Worm (Caenorhabditis elegans) whole organism, dauer: ENCODE data around the gene rip-1.
"Not testable (repeated sequence)": the region's sequence is repeated elsewhere in the genome, so short reads cannot be mapped to it uniquely, and the experiment has no call there.

Experiments
- unc-62 ChIP-seq: sonication (generic microtip); optimal IDR thresholded peaks from 2 replicates; lab custom pipeline; 2017; ENCODE audit warnings: missing biosample characterization, missing genetic modification reagents, missing genetic modification characterization

rip-1 gene

ce11 chrIII:10261256-10261655 is 2.7 kb upstream of the rip-1 start:
- no peak for TF ChIP-seq unc-62 (GFP tag; lab: Kevin White, UChicago)

ce11 chrIII:10254583-10254982 is 4.0 kb downstream of the rip-1 start, which contains the start of gene R01H10.4:
Gene R01H10.4, plus strand, starts transcription at chrIII:10254818.
- no peak for TF ChIP-seq unc-62 (GFP tag; lab: Kevin White, UChicago)

ce11 chrIII:10253334-10253733 is 5.2 kb downstream of the rip-1 start:
- TF ChIP-seq unc-62 (GFP tag; lab: Kevin White, UChicago): no peak

- TF ChIP-seq unc-62 (GFP tag; lab: Kevin White, UChicago): no peak
Measured at ce11 chrIII:10251114-10251513, 7.4 kb downstream of the rip-1 start.

ce11 chrIII:10248441-10249137 is 10.0 kb downstream of the rip-1 start, which contains the start of the genes div-1 and cor-1:
Gene div-1, minus strand, starts transcription at chrIII:10248559.
Gene cor-1, plus strand, starts transcription at chrIII:10249111.
- no peak for TF ChIP-seq unc-62 (GFP tag; lab: Kevin White, UChicago)

- no peak for TF ChIP-seq unc-62 (GFP tag; lab: Kevin White, UChicago)
Measured at ce11 chrIII:10244013-10244412, 14.5 kb downstream of the rip-1 start.

ce11 chrIII:10241332-10241829 is 17.2 kb downstream of the rip-1 start:
- no peak for TF ChIP-seq unc-62 (GFP tag; lab: Kevin White, UChicago)

ce11 chrIII:10240073-10240472 is 18.5 kb downstream of the rip-1 start:
- no peak for TF ChIP-seq unc-62 (GFP tag; lab: Kevin White, UChicago)

ce11 chrIII:10238448-10239154 is 19.9 kb downstream of the rip-1 start, which contains the start of gene Y70G10A.3:
Gene Y70G10A.3, plus strand, starts transcription at chrIII:10239104.
- no peak for TF ChIP-seq unc-62 (GFP tag; lab: Kevin White, UChicago)

- no peak for TF ChIP-seq unc-62 (GFP tag; lab: Kevin White, UChicago)
Measured at ce11 chrIII:10236291-10236871, 22.2 kb downstream of the rip-1 start.

- TF ChIP-seq unc-62 (GFP tag; lab: Kevin White, UChicago): no peak
Measured at ce11 chrIII:10233979-10234378, 24.6 kb downstream of the rip-1 start, which contains the start of gene paml-1. Gene paml-1, minus strand, starts transcription at chrIII:10234079.

- TF ChIP-seq unc-62 (GFP tag; lab: Kevin White, UChicago): no peak
Measured at ce11 chrIII:10231641-10232040, 26.9 kb downstream of the rip-1 start.

- not testable (repeated sequence) for TF ChIP-seq unc-62 (GFP tag; lab: Kevin White, UChicago)
Measured at ce11 chrIII:10221860-10222259, 36.7 kb downstream of the rip-1 start, which contains the start of gene Y70G10A.4. Gene Y70G10A.4, plus strand, starts transcription at chrIII:10222160.

- no peak for TF ChIP-seq unc-62 (GFP tag; lab: Kevin White, UChicago)
Measured at ce11 chrIII:10218587-10218986, 40.0 kb downstream of the rip-1 start, which contains the start of the genes rde-4 and cox-14. Gene rde-4, minus strand, starts transcription at chrIII:10218646. Gene cox-14, plus strand, starts transcription at chrIII:10218942.

- no peak for TF ChIP-seq unc-62 (GFP tag; lab: Kevin White, UChicago)
Measured at ce11 chrIII:10216585-10217278, 41.8 kb downstream of the rip-1 start, which contains the start of gene cts-1. Gene cts-1, minus strand, starts transcription at chrIII:10216635.
